Fruit fly (Drosophila melanogaster) S2 (cell line): ENCODE data around the gene CG33643.

Source experiments
- CG8478 ChIP-seq: fragments of >200 bp; optimal IDR thresholded peaks from 2 replicates; lab custom pipeline; 2018
- CTCF ChIP-seq, 2 experiments: fragments of >200 bp; optimal IDR thresholded peaks; 2 replicates each; lab custom pipeline; 2018

- no peak for TF ChIP-seq CG8478 (lab: Kevin White, UChicago)
- no peak for TF ChIP-seq CTCF (optimal IDR thresholded peaks at IDR 0.05; lab: Kevin White, UChicago)
Measured at dm6 chr2L:13531785-13532184, 911 bp downstream of the CG33643 start, which contains the start of gene CG33644.
